Worm (Caenorhabditis elegans): ENCODE data around the gene C14A6.3.

DNA sequence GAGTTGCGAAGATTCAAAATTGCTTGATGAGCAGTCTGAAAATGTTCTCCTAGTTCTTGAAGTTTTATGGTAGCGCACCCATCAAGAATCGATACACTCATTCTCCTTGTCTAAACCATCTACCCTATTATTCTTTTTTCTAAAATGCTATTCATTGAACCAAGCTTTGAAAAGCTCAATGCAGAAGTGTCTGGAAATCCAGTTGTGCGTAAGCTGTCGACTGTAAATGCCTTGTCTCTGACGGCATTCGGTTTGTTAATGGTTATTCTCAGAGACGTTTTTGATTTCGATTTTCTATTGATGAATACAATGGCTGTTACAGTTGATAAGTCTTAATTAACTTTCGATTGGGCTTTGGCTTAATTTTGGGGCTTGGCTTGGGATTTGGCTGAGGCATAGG, 16.4 kb downstream of the C14A6.3 start, which contains the start of gene C14A6.12:
- TF ChIP-seq lin-35 (GFP tag; optimal IDR thresholded peaks at IDR 0.05) (no peak), grh-1 (GFP tag; IDR thresholded peaks at IDR 0.05) (no peak), ama-1 (optimal IDR thresholded peaks at IDR 0.05) (no peak)

Measured in whole organism, L1 larva.